Fruit fly (Drosophila melanogaster) S2 (cell line): ENCODE measurements around the gene CG4849.
"Not testable (repeated sequence)": the region's sequence is repeated elsewhere in the genome, so short reads cannot be mapped to it uniquely, and the experiment has no call there.

ENCODE experiments used
- CG8478 ChIP-seq: fragments of >200 bp; optimal IDR thresholded peaks from 2 replicates; lab custom pipeline; 2018
- CTCF ChIP-seq, 2 experiments: fragments of >200 bp; optimal IDR thresholded peaks; 2 replicates each; lab custom pipeline; 2018

Gene CG4849

DNA sequence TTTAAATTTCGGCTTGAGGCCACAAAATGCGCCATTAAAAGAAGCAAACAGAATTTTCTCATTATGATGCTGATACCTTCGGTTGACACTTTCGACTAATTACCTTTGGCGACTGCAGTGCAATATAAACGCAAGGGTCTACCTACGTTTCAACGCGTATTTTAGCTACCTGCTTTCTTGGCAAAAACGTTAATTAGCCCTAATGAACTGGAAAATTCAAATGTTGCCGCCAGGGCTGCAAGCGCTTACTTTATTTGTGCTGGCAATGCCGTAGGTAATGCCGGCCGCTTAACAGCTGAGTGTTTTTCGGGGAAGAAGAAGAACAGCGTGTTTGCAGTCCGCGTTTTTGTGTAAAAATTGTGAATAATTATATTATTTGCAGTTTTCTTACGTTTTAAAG, at the start of gene CG4849, which contains the start of gene CG31131:
Gene CG4849, plus strand, starts transcription at position 297 of the 400 bp plus-strand sequence.
Gene CG31131, minus strand, starts transcription at position 101 of the 400 bp plus-strand sequence.
- TF ChIP-seq CTCF (optimal IDR thresholded peaks at IDR 0.05; lab: Kevin White, UChicago); CG8478: not testable (repeated sequence)

DNA sequence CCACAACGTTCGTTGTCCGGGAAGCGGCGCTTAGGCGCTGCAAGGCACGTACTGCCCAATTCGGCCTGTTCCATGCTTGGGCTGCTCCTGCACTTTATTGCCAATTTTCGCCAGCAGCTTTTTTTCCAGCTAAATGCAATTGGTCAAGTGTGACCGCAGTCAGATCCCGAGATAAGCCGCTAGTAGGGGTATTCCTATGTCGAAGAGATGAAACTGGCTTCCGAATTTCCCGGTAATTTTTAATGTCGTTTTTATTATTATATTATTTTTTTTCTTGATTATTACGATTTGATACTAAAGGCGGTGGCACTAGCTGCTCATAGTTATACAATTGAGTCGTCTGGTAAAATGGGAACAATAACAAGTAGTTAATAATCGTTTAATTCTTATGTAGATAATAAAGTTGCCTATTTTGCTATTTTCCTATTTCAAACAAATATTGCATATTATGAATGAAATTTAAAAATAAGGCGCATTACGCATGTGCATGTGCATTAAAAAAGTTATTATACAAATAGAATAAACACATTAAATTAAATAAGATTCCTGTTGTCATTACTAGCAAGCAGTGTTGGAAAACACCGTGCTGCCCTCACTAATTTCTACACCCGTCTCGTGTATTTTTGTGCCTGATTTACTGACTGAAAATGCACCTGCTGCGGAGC, 46.7 kb upstream of the CG4849 start, which contains the start of the genes CG5003 and mRpS22:
Gene CG5003, minus strand, starts transcription at position 162 of the 665 bp plus-strand sequence.
Gene mRpS22, plus strand, starts transcription at position 554 of the 665 bp plus-strand sequence.
- no peak for TF ChIP-seq CTCF (optimal IDR thresholded peaks at IDR 0.05; lab: Kevin White, UChicago)
- no peak for TF ChIP-seq CG8478

DNA sequence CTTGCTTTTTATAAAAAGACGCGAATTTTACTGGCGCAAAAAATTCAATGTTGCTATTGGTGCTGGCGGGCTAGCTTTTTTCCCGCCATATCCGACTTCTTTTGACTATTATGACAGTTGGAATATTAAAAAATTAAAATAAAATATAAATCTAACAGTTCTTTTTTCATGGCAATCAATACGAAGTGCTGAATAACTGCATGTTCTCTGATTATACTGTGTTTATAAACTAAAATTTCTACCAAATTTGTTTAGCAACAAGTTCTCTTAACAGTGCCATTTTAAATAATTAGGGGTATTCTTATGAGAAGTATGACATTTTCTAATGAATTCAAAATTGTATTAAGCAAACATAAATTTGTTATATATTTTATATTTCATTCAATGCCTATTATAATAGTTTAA, 43.8 kb upstream of the CG4849 start, which contains the start of gene Boh1:
Gene Boh1, minus strand, starts transcription at position 76 of the 405 bp plus-strand sequence.
- TF ChIP-seq CTCF (optimal IDR thresholded peaks at IDR 0.05; lab: Kevin White, UChicago) (no peak), CG8478 (no peak)

DNA sequence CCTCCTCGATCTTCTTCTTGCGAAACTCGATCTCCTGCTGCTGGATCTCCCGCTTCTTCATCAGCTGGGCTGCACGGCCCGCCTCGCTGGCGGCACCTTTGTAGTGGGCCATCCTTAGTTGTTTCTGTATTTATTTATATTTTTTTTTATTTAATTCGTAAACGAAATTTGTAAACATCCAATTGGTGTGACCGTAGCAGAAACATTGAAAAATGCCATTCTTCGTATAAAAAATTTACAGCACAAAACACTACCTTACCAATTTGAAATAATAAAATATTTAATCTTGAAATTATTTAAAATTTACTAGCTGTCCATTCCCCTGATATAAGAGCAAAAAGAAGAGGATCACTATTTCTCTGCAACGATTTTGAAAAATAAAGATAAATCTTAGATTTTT, 42.3 kb upstream of the CG4849 start, which contains the start of gene CG12259:
Gene CG12259, minus strand, starts transcription at position 207 of the 400 bp plus-strand sequence.
- no peak for TF ChIP-seq CG8478
- no peak for TF ChIP-seq CTCF (optimal IDR thresholded peaks at IDR 0.05; lab: Kevin White, UChicago)

DNA sequence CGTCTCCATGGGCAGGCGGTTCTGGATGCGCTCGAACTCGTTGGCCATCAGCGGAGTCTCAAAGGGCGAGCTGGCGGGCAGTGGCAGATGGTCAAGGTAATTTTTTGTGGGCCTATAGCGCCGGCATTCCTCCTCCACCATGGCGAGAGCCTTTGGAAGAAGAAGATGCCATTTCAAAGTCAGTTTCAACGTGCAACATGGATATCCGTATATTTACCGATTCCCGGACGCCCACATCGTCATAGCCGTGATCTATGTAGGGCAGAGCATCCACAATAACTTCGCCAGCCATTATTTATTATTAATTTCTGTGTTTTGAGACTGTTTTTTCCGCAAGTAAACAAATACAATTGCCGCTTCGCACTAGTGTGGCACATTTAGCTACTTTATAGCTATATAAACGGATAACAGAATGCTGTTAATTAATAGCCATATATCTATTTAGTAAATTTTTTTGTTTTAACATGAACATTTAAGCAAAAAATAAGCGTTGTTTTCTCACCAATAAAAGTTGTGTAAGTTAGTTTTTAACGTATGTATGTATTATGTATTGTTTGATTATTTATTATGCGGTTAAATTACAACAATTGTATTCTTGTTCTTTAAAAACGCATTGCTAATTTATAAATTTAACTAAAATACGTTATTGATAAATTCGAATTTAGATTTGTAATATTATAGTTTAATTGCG, 41.1 kb upstream of the CG4849 start, which contains the start of gene BCAS2:
Gene BCAS2, minus strand, starts transcription at position 375 of the 691 bp plus-strand sequence.
- TF ChIP-seq CTCF (optimal IDR thresholded peaks at IDR 0.05; lab: Kevin White, UChicago) = no peak
- TF ChIP-seq CG8478 = no peak

DNA sequence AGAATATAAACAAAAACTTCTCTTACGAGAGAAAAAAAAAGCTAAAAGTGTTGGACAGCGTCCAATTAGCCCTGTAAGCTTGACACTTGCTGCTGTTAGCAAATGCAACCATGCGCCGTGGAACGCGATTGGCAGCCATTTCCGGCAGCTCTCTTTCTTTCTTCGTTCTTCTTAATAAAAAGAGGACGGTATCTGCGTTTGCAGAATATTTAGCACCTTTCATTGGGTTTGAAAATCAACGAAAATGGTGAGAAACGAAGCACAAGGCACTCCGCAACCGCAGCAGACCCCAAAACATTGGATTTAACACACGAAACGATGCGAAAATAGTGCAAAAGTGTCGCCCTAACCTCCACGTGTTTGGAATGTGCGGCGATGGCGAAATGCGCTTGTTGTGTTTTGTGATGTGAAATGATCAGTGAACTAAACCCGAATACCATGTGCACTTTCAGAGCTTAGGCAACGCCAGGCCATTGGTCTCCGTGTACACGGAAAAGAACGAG, 40.5 kb upstream of the CG4849 start, which contains the start of gene RpL4:
Gene RpL4, plus strand, starts transcription at position 149 of the 503 bp plus-strand sequence.
- TF ChIP-seq CG8478 = no peak
- TF ChIP-seq CTCF (optimal IDR thresholded peaks at IDR 0.05; lab: Kevin White, UChicago) = no peak

DNA sequence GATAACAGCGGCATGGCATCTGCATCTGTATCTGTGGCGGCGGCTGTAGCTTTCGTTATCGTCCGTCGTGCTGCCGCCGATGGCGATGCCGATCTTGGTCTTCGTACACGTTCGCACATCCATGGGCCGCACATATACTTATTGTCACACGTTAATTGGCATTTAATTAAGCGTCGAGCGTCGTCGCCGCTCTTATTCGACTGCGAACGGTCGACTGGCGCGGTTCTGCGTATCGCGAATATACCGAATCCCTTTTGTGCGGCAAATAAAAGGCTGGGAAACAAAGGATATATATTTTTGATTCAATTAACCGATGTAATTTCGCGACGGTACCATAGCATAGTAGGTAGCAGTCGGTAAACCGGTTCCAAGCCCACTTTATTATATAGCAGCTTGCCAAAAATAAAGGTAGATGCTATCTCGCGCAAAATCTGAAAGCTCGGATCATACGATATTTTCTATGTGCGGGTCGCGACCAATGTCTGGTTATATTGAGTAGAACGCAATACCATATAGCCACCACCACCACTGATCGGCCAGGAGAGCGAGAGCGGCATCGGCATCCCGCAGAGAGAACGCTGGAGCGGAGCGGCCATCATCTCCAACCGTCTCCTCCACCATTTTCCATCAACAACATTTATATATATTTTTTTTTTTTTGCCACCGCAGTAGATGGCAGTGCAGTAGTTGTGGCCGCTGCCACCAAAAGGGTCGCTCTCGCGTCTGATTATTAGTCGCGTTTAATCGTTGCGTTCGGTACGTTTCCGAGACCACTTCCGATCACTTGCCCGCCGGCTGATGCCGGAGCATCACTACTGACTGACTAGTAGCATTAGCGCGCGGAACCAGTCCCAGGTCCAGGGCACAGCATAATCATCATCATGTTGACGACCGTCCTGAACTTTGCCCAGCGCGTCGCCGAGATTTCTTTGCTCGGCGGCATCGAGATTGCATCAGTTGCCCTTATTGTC, 37.9 kb upstream of the CG4849 start, which contains the start of gene mino:
Gene mino, plus strand, starts transcription at position 192 of the 971 bp plus-strand sequence.
- TF ChIP-seq CG8478 (no peak), CTCF (optimal IDR thresholded peaks at IDR 0.05; lab: Kevin White, UChicago) (no peak)

DNA sequence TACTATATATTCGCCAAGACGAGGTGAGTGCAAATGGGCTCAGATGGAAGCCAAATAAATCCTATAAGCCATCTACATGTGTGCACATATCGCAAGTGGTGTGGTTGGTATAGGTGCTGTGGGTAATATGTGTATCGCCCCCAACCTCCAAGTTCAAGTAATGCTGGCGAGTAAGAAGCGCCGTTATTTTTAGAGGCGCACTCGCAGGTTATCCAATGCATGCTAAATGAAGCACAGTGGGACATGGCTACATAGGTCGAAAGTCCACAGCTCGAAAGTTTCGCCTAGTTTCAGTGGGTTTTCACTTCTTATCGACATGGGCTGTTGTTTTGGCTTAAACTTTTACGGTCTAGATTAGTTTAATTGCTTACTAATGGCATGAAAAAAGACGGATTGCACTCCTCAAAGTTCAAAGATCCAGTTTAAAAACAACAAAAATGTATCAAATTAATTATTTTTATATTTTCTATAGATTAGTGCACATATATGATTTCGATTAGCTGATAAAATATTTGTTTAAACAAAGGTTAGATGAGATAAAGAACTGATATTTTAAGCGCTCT, 37.2 kb upstream of the CG4849 start:
- TF ChIP-seq CTCF (optimal IDR thresholded peaks at IDR 0.05; lab: Kevin White, UChicago) (no peak), CG8478 (no peak)

DNA sequence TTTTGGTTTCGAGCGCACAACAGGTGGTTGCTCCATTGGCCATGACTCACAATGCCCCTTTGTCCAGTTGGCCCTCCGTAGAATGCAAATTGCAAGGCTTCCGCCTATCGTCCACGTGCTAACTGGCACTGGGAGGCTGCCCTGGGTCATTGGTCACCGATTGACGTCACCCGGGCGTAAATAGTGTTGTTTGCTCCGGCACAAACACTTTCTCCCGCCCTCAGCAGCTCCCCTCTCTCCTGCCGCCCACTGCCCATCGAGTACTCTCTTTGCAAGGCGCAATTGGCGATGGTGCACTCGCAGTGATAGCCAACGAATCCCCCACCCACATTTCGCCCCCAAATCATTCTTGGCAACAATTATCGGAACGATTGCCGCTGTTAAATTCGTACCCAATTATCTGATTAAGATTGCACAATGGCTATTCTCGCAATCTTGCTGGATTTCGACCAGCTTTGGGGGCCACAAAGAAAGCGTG, 36.4 kb upstream of the CG4849 start:
- TF ChIP-seq CTCF (optimal IDR thresholded peaks at IDR 0.05; lab: Kevin White, UChicago) = no peak
- TF ChIP-seq CG8478 = no peak

DNA sequence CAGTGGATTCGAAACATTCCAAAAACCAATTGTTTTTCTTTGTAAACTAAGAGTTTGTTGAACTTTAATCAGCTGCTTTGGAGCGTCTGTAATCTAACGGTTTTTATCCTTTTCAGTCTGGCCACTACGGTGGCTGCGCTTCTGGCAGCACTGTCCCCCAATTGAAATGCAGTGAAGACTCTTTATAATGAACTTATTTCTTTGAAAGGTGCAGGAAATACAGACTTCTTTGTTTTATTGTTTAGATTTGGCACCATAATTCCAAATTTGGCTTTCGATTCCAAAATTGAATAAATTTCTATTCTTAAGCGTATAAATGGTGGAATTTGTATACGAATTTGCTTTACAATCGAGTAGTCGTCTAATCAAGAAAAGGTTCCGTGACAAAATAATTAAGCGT, 35.1 kb upstream of the CG4849 start, which contains the start of gene nenya:
Gene nenya, minus strand, starts transcription at position 35 of the 400 bp plus-strand sequence.
- TF ChIP-seq CG8478 (no peak), CTCF (optimal IDR thresholded peaks at IDR 0.05; lab: Kevin White, UChicago) (no peak)

DNA sequence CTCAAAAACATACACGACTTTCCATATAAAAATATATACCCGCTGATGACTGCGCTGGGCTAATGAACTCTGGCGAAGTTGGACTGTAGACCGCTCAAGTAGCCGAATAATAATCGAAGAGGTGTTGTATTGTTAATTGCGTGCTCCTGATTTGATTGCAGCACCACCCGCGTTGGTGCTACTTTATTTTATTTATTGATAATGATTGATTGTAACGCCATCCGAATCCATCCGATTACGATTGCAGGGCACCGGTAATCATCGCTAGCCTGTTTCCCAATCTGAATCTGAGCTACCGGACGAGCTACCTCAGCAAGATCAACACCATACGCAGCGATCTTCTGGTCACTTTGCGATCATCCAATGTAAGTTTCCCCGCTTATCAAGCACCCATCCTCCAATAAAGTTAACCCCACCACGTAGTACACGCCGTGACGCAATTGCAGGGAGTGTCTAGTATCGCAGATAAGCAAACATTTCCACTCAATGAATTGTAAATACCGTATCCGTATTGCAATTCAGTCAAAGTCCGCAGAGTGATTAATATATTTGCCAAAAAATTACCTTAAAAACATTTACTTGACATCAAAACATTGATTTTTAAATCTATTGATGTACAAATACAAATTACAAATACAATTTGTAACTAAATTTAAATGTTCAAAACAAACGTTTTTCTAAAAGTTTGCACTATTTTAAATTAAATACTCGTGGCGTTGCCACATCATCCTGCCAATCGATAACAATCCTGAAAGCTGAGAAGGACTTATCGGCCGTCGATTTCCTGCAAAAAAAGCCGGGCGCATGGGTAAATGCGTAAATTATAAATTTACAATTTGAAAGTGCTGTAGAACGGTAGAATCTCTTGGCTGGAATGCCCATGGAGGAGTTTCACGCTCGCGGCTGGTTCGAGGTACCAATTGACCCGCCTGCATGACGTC, 34.0 kb upstream of the CG4849 start:
- TF ChIP-seq CTCF (optimal IDR thresholded peaks at IDR 0.05; lab: Kevin White, UChicago) = no peak
- no peak for TF ChIP-seq CG8478

DNA sequence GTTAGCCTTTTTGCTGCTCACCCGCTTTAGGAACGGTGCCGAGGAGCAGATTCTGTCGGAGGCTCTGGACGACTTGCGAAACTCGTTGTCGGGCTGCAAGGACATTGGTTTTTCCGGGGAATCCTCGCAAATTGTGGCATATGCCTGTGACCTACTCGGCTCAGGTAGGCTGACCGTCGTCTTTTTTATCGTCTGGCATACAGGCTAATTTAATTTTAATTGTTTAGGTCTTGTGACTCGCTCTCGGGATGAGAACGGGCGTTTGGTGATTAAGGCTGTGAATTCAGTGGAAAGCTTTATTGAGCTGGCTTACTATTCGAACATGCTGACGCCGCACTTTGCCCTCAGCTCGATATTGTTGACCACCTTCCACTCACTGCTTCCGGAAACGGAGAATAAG, 31.8 kb upstream of the CG4849 start:
- no peak for TF ChIP-seq CG8478
